Worm (Caenorhabditis elegans): ENCODE measurements around the gene sptf-2.

sptf-2 gene

DNA sequence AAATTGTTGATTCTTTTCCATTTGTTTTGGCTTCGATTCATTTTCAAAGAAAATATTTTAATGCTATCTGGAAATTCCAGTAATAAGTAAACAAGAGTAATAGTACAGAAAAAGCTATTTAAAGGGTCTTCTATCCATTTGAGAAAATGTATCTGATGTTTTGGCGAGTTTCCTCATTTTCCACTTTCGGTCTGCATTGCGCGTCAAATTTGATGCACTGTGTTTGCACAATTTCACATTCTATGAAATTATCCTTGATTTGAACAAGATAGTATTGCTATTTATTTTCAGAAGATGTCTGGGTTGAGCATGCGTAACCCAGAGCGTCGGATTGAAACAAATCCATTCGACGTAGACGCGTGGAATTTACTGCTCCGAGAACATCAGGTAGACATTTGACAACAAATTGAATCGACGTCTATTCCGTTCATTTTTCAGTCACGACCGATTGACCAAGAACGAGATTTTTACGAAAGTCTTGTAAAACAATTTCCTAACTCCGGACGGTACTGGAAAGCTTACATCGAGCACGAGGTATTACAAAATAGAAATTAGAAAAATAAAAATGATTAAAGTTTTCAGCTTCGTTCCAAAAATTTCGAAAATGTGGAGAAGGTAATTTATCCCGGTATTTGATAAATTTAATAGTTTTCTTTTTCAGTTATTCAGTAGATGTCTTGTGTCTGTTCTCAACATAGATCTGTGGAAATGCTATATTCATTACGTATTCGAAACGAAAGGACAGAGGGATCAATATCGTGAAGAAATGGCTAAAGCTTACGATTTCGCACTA is 21.5 kb upstream of the sptf-2 start, which contains the start of gene suf-1 (continued):
- TF ChIP-seq unc-62 (GFP tag; optimal IDR thresholded peaks at IDR 0.05) (no peak), ceh-82 (tag; optimal IDR thresholded peaks at IDR 0.05) (no peak), unc-98 (GFP tag; IDR thresholded peaks at IDR 0.05) (no peak), efl-1 (optimal IDR thresholded peaks at IDR 0.05) (peak; percentile 50 to 51), efl-1 (GFP tag; optimal IDR thresholded peaks at IDR 0.05 in 1 of 2) (peak; percentile 42 to 92), ceh-63 (GFP tag; optimal IDR thresholded peaks at IDR 0.05) (no peak), nhr-11 (tag; optimal IDR thresholded peaks at IDR 0.05) (no peak), nhr-28 (tag; optimal IDR thresholded peaks at IDR 0.05) (no peak), lin-35 (GFP tag; optimal IDR thresholded peaks at IDR 0.05) (peak; percentile 1 to 47), mab-9 (GFP tag; IDR thresholded peaks at IDR 0.05) (no peak), egl-27 (tag; optimal IDR thresholded peaks at IDR 0.05) (no peak), lin-13 (GFP tag; optimal IDR thresholded peaks at IDR 0.05) (no peak), xbp-1 (tag; optimal IDR thresholded peaks at IDR 0.05) (no peak), ceh-88 (GFP tag; IDR thresholded peaks at IDR 0.05) (no peak), mdl-1 (tag; optimal IDR thresholded peaks at IDR 0.05) (no peak), sptf-1 (tag; optimal IDR thresholded peaks at IDR 0.05) (no peak), snpc-4 (tag; optimal IDR thresholded peaks at IDR 0.05) (no peak), tbx-2 (tag; optimal IDR thresholded peaks at IDR 0.05) (no peak), nhr-77 (tag; optimal IDR thresholded peaks at IDR 0.05) (no peak), egl-13 (tag; optimal IDR thresholded peaks at IDR 0.05) (no peak), isw-1 (GFP tag; IDR thresholded peaks at IDR 0.05) (no peak), C16A3.4 (tag; optimal IDR thresholded peaks at IDR 0.05) (no peak), ztf-11 (tag; optimal IDR thresholded peaks at IDR 0.05) (no peak), nhr-12 (tag; optimal IDR thresholded peaks at IDR 0.05) (no peak), nhr-76 (tag; optimal IDR thresholded peaks at IDR 0.05) (no peak), mep-1 (tag; optimal IDR thresholded peaks at IDR 0.05) (no peak), swsn-7 (tag; optimal IDR thresholded peaks at IDR 0.05) (peak; percentile 36), lin-39 (tag; optimal IDR thresholded peaks at IDR 0.05) (no peak), hpl-2 (GFP tag; optimal IDR thresholded peaks at IDR 0.05) (no peak), pax-3 (tag; optimal IDR thresholded peaks at IDR 0.05) (no peak), zag-1 (tag; optimal IDR thresholded peaks at IDR 0.05) (no peak), lir-3 (tag; optimal IDR thresholded peaks at IDR 0.05; ENCODE audit: poor library complexity) (no peak), nhr-47 (tag; optimal IDR thresholded peaks at IDR 0.05) (peak; percentile 39), grh-1 (GFP tag; IDR thresholded peaks at IDR 0.05) (0 out of 2 replicates have a peak, but pooled peaks have one; percentile 25), nhr-84 (tag; optimal IDR thresholded peaks at IDR 0.05) (no peak), nhr-20 (tag; optimal IDR thresholded peaks at IDR 0.05) (peak; percentile 30), hlh-17 (GFP tag; optimal IDR thresholded peaks at IDR 0.05; ENCODE audit: borderline replicate concordance) (no peak), snu-23 (GFP tag; optimal IDR thresholded peaks at IDR 0.05) (peak; percentile 42), blmp-1 (tag; optimal IDR thresholded peaks at IDR 0.05) (peak; percentile 35), pag-3 (tag; optimal IDR thresholded peaks at IDR 0.05; ENCODE audit: borderline replicate concordance, insufficient read depth) (no peak), ama-1 (optimal IDR thresholded peaks at IDR 0.05) (peak; percentile 78), unc-30 (tag; optimal IDR thresholded peaks at IDR 0.05) (no peak), lsy-2 (tag; optimal IDR thresholded peaks at IDR 0.05) (peak; percentile 43 to 85), dsc-1 (tag; optimal IDR thresholded peaks at IDR 0.05) (peak; percentile 14), irx-1 (tag; optimal IDR thresholded peaks at IDR 0.05) (no peak), lin-15B (tag; optimal IDR thresholded peaks at IDR 0.05) (no peak), pqm-1 (tag; optimal IDR thresholded peaks at IDR 0.05) (no peak), elt-2 (tag; optimal IDR thresholded peaks at IDR 0.05) (no peak), skn-1 (tag; optimal IDR thresholded peaks at IDR 0.05) (no peak), elt-3 (tag; optimal IDR thresholded peaks at IDR 0.05) (peak in 1 of 6 experiments; percentile 2), nhr-237 (tag; optimal IDR thresholded peaks at IDR 0.05) (no peak), rnt-1 (tag; optimal IDR thresholded peaks at IDR 0.05) (peak; percentile 46), C34B4.2 (tag; optimal IDR thresholded peaks at IDR 0.05) (no peak)

Measured in whole organism, L1 larva.